ENCODE assay signal across 2 fruit fly cellular contexts in the genomic region with DNA sequence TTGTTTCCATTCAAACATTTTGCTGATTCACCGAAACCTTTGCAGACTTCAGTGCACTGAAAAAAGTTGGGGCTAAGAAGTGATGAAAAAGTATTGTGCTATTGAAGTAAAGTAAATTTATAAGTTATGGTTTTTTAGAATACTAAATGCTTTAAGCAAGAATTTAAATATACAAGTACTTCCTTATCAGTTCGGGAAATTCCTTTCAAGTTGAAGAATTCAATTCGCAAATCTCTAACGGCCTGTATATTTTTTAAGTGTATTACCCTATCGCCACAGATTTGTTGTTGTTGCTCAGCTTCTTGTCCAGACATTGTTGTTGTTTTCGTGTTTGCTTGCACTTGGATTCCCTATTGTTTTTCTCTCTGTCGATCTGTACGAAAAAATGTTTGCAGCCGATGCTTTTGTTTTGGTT.
TF ChIP-seq lines count a peak whose summit lies in the region.

No protein-coding gene starts in this region.

TF ChIP-seq in whole organism, embryonic, 481 proteins besides CTCF, POLR2A, EP300 and RAD21 (continued from another document and continues in another):
- TF ChIP-seq tup (GFP tag; optimal IDR thresholded peaks at IDR 0.05; lab: Kevin White, UChicago) (no peak), CoRest (tag; optimal IDR thresholded peaks at IDR 0.05; lab: Kevin White, UChicago) (peak; percentile 73), CG7786 (GFP tag; optimal IDR thresholded peaks at IDR 0.05; lab: Kevin White, UChicago) (peak; percentile 19), CG4404 (GFP tag; IDR thresholded peaks at IDR 0.05; lab: Robert Waterston, UW) (peak; percentile 74), Doc3 (GFP tag; IDR thresholded peaks at IDR 0.05; lab: Robert Waterston, UW; ENCODE audit: partially characterized antibody) (no peak), Nf-YB (GFP tag; optimal IDR thresholded peaks at IDR 0.05; lab: Kevin White, UChicago) (peak; percentile 47), CG12942 (GFP tag; optimal IDR thresholded peaks at IDR 0.05; lab: Kevin White, UChicago) (peak; percentile 50), insv (GFP tag; optimal IDR thresholded peaks at IDR 0.05; lab: Kevin White, UChicago) (no peak), zf30C (GFP tag; optimal IDR thresholded peaks at IDR 0.05; lab: Kevin White, UChicago) (peak; percentile 82), CG31388 (GFP tag; optimal IDR thresholded peaks at IDR 0.05; lab: Kevin White, UChicago) (peak; percentile 28), tio (GFP tag; optimal IDR thresholded peaks at IDR 0.05; lab: Kevin White, UChicago) (peak; percentile 69), Dip2 (GFP tag; IDR thresholded peaks at IDR 0.05; lab: Robert Waterston, UW) (no peak), PHDP (tag; optimal IDR thresholded peaks at IDR 0.05; lab: Kevin White, UChicago) (peak; percentile 64), Blimp-1 (GFP tag; optimal IDR thresholded peaks at IDR 0.05; lab: Kevin White, UChicago) (peak; percentile 63), hth (optimal IDR thresholded peaks at IDR 0.05; lab: Kevin White, UChicago) (no peak), sr (GFP tag; IDR thresholded peaks at IDR 0.05; lab: Robert Waterston, UW) (0 out of 3 replicates have a peak, but pooled peaks have one; percentile 31), dmrt99B (tag; optimal IDR thresholded peaks at IDR 0.05; lab: Kevin White, UChicago) (peak; percentile 92), Chrac-16 (GFP tag; optimal IDR thresholded peaks at IDR 0.05; lab: Kevin White, UChicago) (peak; percentile 40), Kr (GFP tag; optimal IDR thresholded peaks at IDR 0.05; lab: Kevin White, UChicago) (no peak), tll (GFP tag; optimal IDR thresholded peaks at IDR 0.05; lab: Kevin White, UChicago) (peak in 1 of 2 experiments; percentile 33), scrt (GFP tag; optimal IDR thresholded peaks at IDR 0.05; lab: Kevin White, UChicago) (peak; percentile 30), cas (GFP tag; IDR thresholded peaks at IDR 0.05; lab: Robert Waterston, UW) (no peak), cg (GFP tag; optimal IDR thresholded peaks at IDR 0.05; lab: Kevin White, UChicago) (no peak), sob (GFP tag; IDR thresholded peaks at IDR 0.05; lab: Robert Waterston, UW) (peak; percentile 88), Meics (GFP tag; optimal IDR thresholded peaks at IDR 0.05; lab: Kevin White, UChicago) (peak; percentile 69), CG14667 (GFP tag; IDR thresholded peaks at IDR 0.05; lab: Robert Waterston, UW) (peak; percentile 79), CG6654 (GFP tag; optimal IDR thresholded peaks at IDR 0.05; lab: Kevin White, UChicago) (peak; percentile 36), CG10959 (GFP tag; IDR thresholded peaks at IDR 0.05; lab: Robert Waterston, UW) (peak; percentile 57; the same call in 1 of the 2 replicates), caup (GFP tag; optimal IDR thresholded peaks at IDR 0.05; lab: Kevin White, UChicago; ENCODE audit: severe bottlenecking) (peak; percentile 37), sc (optimal IDR thresholded peaks at IDR 0.05; lab: Kevin White, UChicago) (no peak), sc (GFP tag; optimal IDR thresholded peaks at IDR 0.05; lab: Kevin White, UChicago) (peak; percentile 23), CG11093 (GFP tag; IDR thresholded peaks at IDR 0.05; lab: Robert Waterston, UW) (0 out of 3 replicates have a peak, but pooled peaks have one; percentile 45), CG18262 (tag; optimal IDR thresholded peaks at IDR 0.05; lab: Kevin White, UChicago) (peak; percentile 90), CG10366 (GFP tag; IDR thresholded peaks at IDR 0.05; lab: Robert Waterston, UW) (peak; percentile 52), pan (optimal IDR thresholded peaks at IDR 0.05; lab: Kevin White, UChicago) (no peak), pan (GFP tag; optimal IDR thresholded peaks at IDR 0.05 in 1 of 2, IDR thresholded peaks at IDR 0.05 in 1 of 2) (peak in 1 of 2 experiments; percentile 83), CG17912 (GFP tag; optimal IDR thresholded peaks at IDR 0.05; lab: Kevin White, UChicago) (no peak), fd102C (GFP tag; optimal IDR thresholded peaks at IDR 0.05; lab: Kevin White, UChicago) (peak; percentile 20), CG10543 (GFP tag; optimal IDR thresholded peaks at IDR 0.05; lab: Kevin White, UChicago) (no peak), wdn (GFP tag; IDR thresholded peaks at IDR 0.05; lab: Robert Waterston, UW) (no peak), lmd (GFP tag; IDR thresholded peaks at IDR 0.05; lab: Robert Waterston, UW) (peak; percentile 65), fu2 (GFP tag; optimal IDR thresholded peaks at IDR 0.05; lab: Kevin White, UChicago) (peak; percentile 55), Spps (tag; optimal IDR thresholded peaks at IDR 0.05; lab: Kevin White, UChicago) (peak; percentile 67), dpn (GFP tag; optimal IDR thresholded peaks at IDR 0.05; lab: Kevin White, UChicago) (peak; percentile 60 to 75), HHEX (GFP tag; optimal IDR thresholded peaks at IDR 0.05; lab: Kevin White, UChicago) (peak; percentile 66), amos (GFP tag; IDR thresholded peaks at IDR 0.05; lab: Robert Waterston, UW; ENCODE audit: partially characterized antibody) (no peak), eve (GFP tag; optimal IDR thresholded peaks at IDR 0.05; lab: Kevin White, UChicago) (peak; percentile 65 to 90), CG3838 (GFP tag; optimal IDR thresholded peaks at IDR 0.05; lab: Kevin White, UChicago) (no peak), eyg (GFP tag; optimal IDR thresholded peaks at IDR 0.05; lab: Kevin White, UChicago) (peak; percentile 53), pros (GFP tag; optimal IDR thresholded peaks at IDR 0.05; lab: Kevin White, UChicago) (peak; percentile 30), CG14441 (GFP tag; IDR thresholded peaks at IDR 0.05; lab: Robert Waterston, UW) (peak; percentile 71), nom (GFP tag; optimal IDR thresholded peaks at IDR 0.05; lab: Kevin White, UChicago) (peak; percentile 76), CG14860 (GFP tag; IDR thresholded peaks at IDR 0.05; lab: Robert Waterston, UW; ENCODE audit: partially characterized antibody) (no peak), Stat92E (GFP tag; optimal IDR thresholded peaks at IDR 0.05; lab: Kevin White, UChicago) (no peak), CG12659 (GFP tag; optimal IDR thresholded peaks at IDR 0.05; lab: Kevin White, UChicago) (peak; percentile 32), CG4424 (GFP tag; optimal IDR thresholded peaks at IDR 0.05; lab: Kevin White, UChicago) (peak; percentile 88), chm (GFP tag; IDR thresholded peaks at IDR 0.05; lab: Robert Waterston, UW) (no peak), Hmx (GFP tag; optimal IDR thresholded peaks at IDR 0.05; lab: Kevin White, UChicago) (peak; percentile 46), CG42726 (GFP tag; IDR thresholded peaks at IDR 0.05; lab: Robert Waterston, UW; ENCODE audit: partially characterized antibody) (no peak), org-1 (GFP tag; optimal IDR thresholded peaks at IDR 0.05; lab: Kevin White, UChicago) (peak; percentile 56), ara (GFP tag; IDR thresholded peaks at IDR 0.05; lab: Robert Waterston, UW) (peak; percentile 54; the same call in 1 of the 2 replicates), Fer1 (GFP tag; optimal IDR thresholded peaks at IDR 0.05; lab: Kevin White, UChicago) (peak; percentile 71)

TF ChIP-seq in whole organism, prepupa, 60 proteins besides CTCF, POLR2A, EP300 and RAD21 (continued from another document):
- peak; percentile 78 for TF ChIP-seq CG6792 (GFP tag; optimal IDR thresholded peaks at IDR 0.05; lab: Kevin White, UChicago)
- peak; percentile 78 for TF ChIP-seq Ets21C (GFP tag; optimal IDR thresholded peaks at IDR 0.05; lab: Kevin White, UChicago)
- TF ChIP-seq Eip93F (GFP tag; optimal IDR thresholded peaks at IDR 0.05; lab: Kevin White, UChicago) = peak; percentile 3
- TF ChIP-seq achi (GFP tag; optimal IDR thresholded peaks at IDR 0.05; lab: Kevin White, UChicago) = peak; percentile 85
- peak; percentile 95 for TF ChIP-seq topi (GFP tag; optimal IDR thresholded peaks at IDR 0.05; lab: Kevin White, UChicago)
- TF ChIP-seq CG6276 (GFP tag; optimal IDR thresholded peaks at IDR 0.05; lab: Kevin White, UChicago) = peak; percentile 79
- peak; percentile 85 for TF ChIP-seq vri (GFP tag; optimal IDR thresholded peaks at IDR 0.05; lab: Kevin White, UChicago)
- peak; percentile 69 for TF ChIP-seq CG11294 (GFP tag; IDR thresholded peaks at IDR 0.05; lab: Robert Waterston, UW)
- peak; percentile 83 for TF ChIP-seq Ets96B (tag; optimal IDR thresholded peaks at IDR 0.05; lab: Kevin White, UChicago)
- peak; percentile 86 for TF ChIP-seq lz (GFP tag; optimal IDR thresholded peaks at IDR 0.05; lab: Kevin White, UChicago)
